Fruit fly (Drosophila melanogaster): ENCODE results near the gene CG32104.

DNA sequence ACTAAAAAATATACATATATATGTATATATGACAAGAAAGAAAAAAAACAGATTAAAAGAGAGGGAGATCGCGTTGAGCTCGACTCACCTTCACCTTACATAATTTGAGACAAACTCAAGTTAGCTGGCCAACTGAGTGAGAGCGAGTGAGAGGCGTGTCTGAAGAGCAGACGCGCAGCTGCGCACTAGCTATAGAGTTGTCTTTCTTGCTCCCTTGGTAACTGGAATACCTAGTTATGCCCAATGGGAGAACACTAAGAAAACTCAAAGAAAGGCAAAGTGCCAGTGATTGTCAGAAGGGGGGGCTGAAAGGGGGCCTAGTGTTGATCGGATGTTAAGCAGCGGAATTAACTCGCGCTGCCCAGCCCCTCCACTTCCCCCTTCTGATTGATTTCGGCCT is 35.3 kb upstream of the CG32104 start:
- TF ChIP-seq Doc2 (GFP tag; IDR thresholded peaks at IDR 0.05) (no peak), crp (GFP tag; optimal IDR thresholded peaks at IDR 0.05) (no peak), Bteb2 (GFP tag; optimal IDR thresholded peaks at IDR 0.05) (no peak), C15 (GFP tag; IDR thresholded peaks at IDR 0.05) (no peak), Dp (GFP tag; optimal IDR thresholded peaks at IDR 0.05) (no peak)
